Worm (Caenorhabditis elegans) whole organism, L3 larva: ENCODE data around the gene sms-3.

Source experiments
- R02D3.7 ChIP-seq: fragments of 150-350 bp; optimal IDR thresholded peaks from 2 replicates; lab custom pipeline; 2014; ENCODE audit warnings: missing biosample characterization, missing genetic modification characterization
- ZK546.5 ChIP-seq: sonication (generic microtip); optimal IDR thresholded peaks from 2 replicates; lab custom pipeline; 2017; ENCODE audit warnings: missing biosample characterization, missing genetic modification characterization
- aly-2 ChIP-seq: fragments of 150-350 bp; optimal IDR thresholded peaks from 2 replicates; lab custom pipeline; 2014; ENCODE audit warnings: missing biosample characterization, missing genetic modification characterization
- ama-1 ChIP-seq: fragments of 150-350 bp; optimal IDR thresholded peaks from 2 replicates; lab custom pipeline; 2018
- ceh-16 ChIP-seq: sonication (generic microtip); optimal IDR thresholded peaks from 2 replicates; lab custom pipeline; 2017; ENCODE audit warnings: missing biosample characterization, missing genetic modification characterization
- ceh-28 ChIP-seq: fragments of 150-350 bp; optimal IDR thresholded peaks from 2 replicates; lab custom pipeline; 2014; ENCODE audit warnings: missing biosample characterization, missing genetic modification reagents, missing genetic modification characterization
- ceh-82 ChIP-seq: fragments of 150-350 bp; optimal IDR thresholded peaks from 2 replicates; lab custom pipeline; 2014; ENCODE audit warnings: missing biosample characterization, missing genetic modification characterization
- ceh-9 ChIP-seq: sonication (generic microtip); optimal IDR thresholded peaks from 2 replicates; lab custom pipeline; 2018; ENCODE audit warnings: missing biosample characterization, missing genetic modification characterization
- daf-12 ChIP-seq: fragments of 150-350 bp; optimal IDR thresholded peaks from 2 replicates; lab custom pipeline; 2014; ENCODE audit warnings: missing biosample characterization, missing genetic modification reagents, missing genetic modification characterization
- egl-27 ChIP-seq: sonication (generic microtip); optimal IDR thresholded peaks from 4 replicates; lab custom pipeline; 2017; ENCODE audit warnings: missing biosample characterization, missing genetic modification reagents, missing genetic modification characterization
- egl-5 ChIP-seq: fragments of 150-350 bp; optimal IDR thresholded peaks from 2 replicates; lab custom pipeline; 2017; ENCODE audit warnings: missing biosample characterization, missing genetic modification reagents, missing genetic modification characterization, inconsistent platforms
- elt-1 ChIP-seq: fragments of 150-350 bp; optimal IDR thresholded peaks from 2 replicates; lab custom pipeline; 2014; ENCODE audit warnings: missing biosample characterization, missing genetic modification characterization
- elt-2 ChIP-seq: sonication (generic microtip); optimal IDR thresholded peaks from 2 replicates; lab custom pipeline; 2016; ENCODE audit warnings: missing genetic modification reagents, mild to moderate bottlenecking, missing genetic modification characterization, missing compliant biosample characterization
- elt-3 ChIP-seq, 3 experiments: fragments of 150-350 bp in 1 of 3; sonication (generic microtip) in 2 of 3; optimal IDR thresholded peaks; 2 replicates in 2 of 3; 4 replicates in 1 of 3; lab custom pipeline; 2014 to 2017; ENCODE audit warnings: missing biosample characterization in 3 of 3, missing genetic modification characterization in 3 of 3
- eor-1 ChIP-seq, 2 experiments: fragments of 150-350 bp; optimal IDR thresholded peaks; 2 replicates each; lab custom pipeline; 2014 to 2018; ENCODE audit warnings: missing biosample characterization in 2 of 2, missing genetic modification characterization in 2 of 2
- fkh-10 ChIP-seq: sonication (generic microtip); optimal IDR thresholded peaks from 2 replicates; lab custom pipeline; 2017; ENCODE audit warnings: missing biosample characterization, missing genetic modification reagents, missing genetic modification characterization
- fkh-2 ChIP-seq: fragments of 150-350 bp; optimal IDR thresholded peaks from 2 replicates; lab custom pipeline; 2014; ENCODE audit warnings: missing biosample characterization, missing genetic modification reagents, missing genetic modification characterization
- fos-1 ChIP-seq: fragments of 150-350 bp; optimal IDR thresholded peaks from 2 replicates; lab custom pipeline; 2014; ENCODE audit warnings: missing biosample characterization, missing genetic modification characterization
- hmg-11 ChIP-seq: sonication (generic microtip); optimal IDR thresholded peaks from 2 replicates; lab custom pipeline; 2016; ENCODE audit warnings: missing genetic modification characterization, missing compliant biosample characterization
- jun-1 ChIP-seq: fragments of 150-350 bp; optimal IDR thresholded peaks from 2 replicates; lab custom pipeline; 2014; ENCODE audit warnings: missing biosample characterization, missing genetic modification reagents, missing genetic modification characterization
- lin-15B ChIP-seq: fragments of 150-350 bp; optimal IDR thresholded peaks from 2 replicates; lab custom pipeline; 2014; ENCODE audit warnings: missing biosample characterization, missing genetic modification characterization
- lin-39 ChIP-seq: fragments of 150-350 bp; optimal IDR thresholded peaks from 2 replicates; lab custom pipeline; 2018; ENCODE audit warnings: missing biosample characterization, missing genetic modification reagents, missing genetic modification characterization
- lsy-12 ChIP-seq: sonication (generic microtip); optimal IDR thresholded peaks from 2 replicates; lab custom pipeline; 2016; ENCODE audit warnings: mild to moderate bottlenecking, missing genetic modification characterization, missing compliant biosample characterization
- mdl-1 ChIP-seq: fragments of 150-350 bp; optimal IDR thresholded peaks from 2 replicates; lab custom pipeline; 2014; ENCODE audit warnings: missing biosample characterization, missing genetic modification characterization
- mml-1 ChIP-seq: fragments of 150-350 bp; sonication (generic microtip); optimal IDR thresholded peaks from 3 replicates; lab custom pipeline; 2014; ENCODE audit warnings: missing biosample characterization, missing genetic modification characterization
- nfya-1 ChIP-seq: sonication (generic microtip); optimal IDR thresholded peaks from 2 replicates; lab custom pipeline; 2017; ENCODE audit warnings: missing genetic modification characterization, mild to moderate bottlenecking, missing compliant biosample characterization, antibody characterized with exemption, moderate library complexity; ENCODE audit not compliant: insufficient read depth
- nhr-11 ChIP-seq: fragments of 150-350 bp; optimal IDR thresholded peaks from 2 replicates; lab custom pipeline; 2014; ENCODE audit warnings: missing biosample characterization, missing genetic modification characterization
- nhr-12 ChIP-seq: fragments of 150-350 bp; optimal IDR thresholded peaks from 2 replicates; lab custom pipeline; 2014; ENCODE audit warnings: missing biosample characterization, missing genetic modification characterization
- nhr-23 ChIP-seq: fragments of 150-350 bp; optimal IDR thresholded peaks from 2 replicates; lab custom pipeline; 2014; ENCODE audit warnings: missing biosample characterization, missing genetic modification reagents, missing genetic modification characterization
- nhr-237 ChIP-seq: fragments of 150-350 bp; optimal IDR thresholded peaks from 2 replicates; lab custom pipeline; 2014; ENCODE audit warnings: missing biosample characterization, missing genetic modification characterization
- nhr-25 ChIP-seq: sonication (generic microtip); optimal IDR thresholded peaks from 2 replicates; lab custom pipeline; 2017; ENCODE audit warnings: missing biosample characterization, missing genetic modification characterization
- nhr-28 ChIP-seq: fragments of 150-350 bp; optimal IDR thresholded peaks from 2 replicates; lab custom pipeline; 2014; ENCODE audit warnings: missing biosample characterization, missing genetic modification characterization
- nhr-43 ChIP-seq: sonication (generic microtip); optimal IDR thresholded peaks from 2 replicates; lab custom pipeline; 2016; ENCODE audit warnings: mild to moderate bottlenecking, missing genetic modification characterization, missing compliant biosample characterization; ENCODE audit not compliant: poor library complexity, severe bottlenecking
- nhr-67 ChIP-seq: fragments of 150-350 bp; optimal IDR thresholded peaks from 2 replicates; lab custom pipeline; 2014; ENCODE audit warnings: missing biosample characterization, missing genetic modification characterization
- nhr-76 ChIP-seq: fragments of 150-350 bp; sonication (generic microtip); optimal IDR thresholded peaks from 5 replicates; lab custom pipeline; 2014; ENCODE audit warnings: missing biosample characterization, missing genetic modification characterization
- nhr-77 ChIP-seq: fragments of 150-350 bp; optimal IDR thresholded peaks from 2 replicates; lab custom pipeline; 2014; ENCODE audit warnings: missing biosample characterization, missing genetic modification characterization
- pha-4 ChIP-seq: fragments of 150-350 bp; optimal IDR thresholded peaks from 2 replicates; lab custom pipeline; 2014; ENCODE audit warnings: missing biosample characterization, missing genetic modification reagents, missing genetic modification characterization
- pqm-1 ChIP-seq: fragments of 150-350 bp; optimal IDR thresholded peaks from 2 replicates; lab custom pipeline; 2017; ENCODE audit warnings: missing biosample characterization, missing genetic modification characterization, inconsistent platforms
- sea-2 ChIP-seq: fragments of 150-350 bp; sonication (generic microtip); optimal IDR thresholded peaks from 4 replicates; lab custom pipeline; 2014; ENCODE audit warnings: missing biosample characterization, missing genetic modification reagents, missing genetic modification characterization
- skn-1 ChIP-seq: fragments of 150-350 bp; optimal IDR thresholded peaks from 2 replicates; lab custom pipeline; 2014; ENCODE audit warnings: missing biosample characterization, missing genetic modification characterization
- snpc-4 ChIP-seq: fragments of 150-350 bp; optimal IDR thresholded peaks from 2 replicates; lab custom pipeline; 2014; ENCODE audit warnings: missing biosample characterization, missing genetic modification characterization
- tbx-2 ChIP-seq: sonication (generic microtip); optimal IDR thresholded peaks from 2 replicates; lab custom pipeline; 2016; ENCODE audit warnings: mild to moderate bottlenecking, missing genetic modification characterization, missing compliant biosample characterization
- unc-39 ChIP-seq: sonication (generic microtip); optimal IDR thresholded peaks from 4 replicates; lab custom pipeline; 2017; ENCODE audit warnings: missing biosample characterization, missing genetic modification characterization
- unc-62 ChIP-seq: fragments of 150-350 bp; sonication (generic microtip); optimal IDR thresholded peaks from 4 replicates; lab custom pipeline; 2014; ENCODE audit warnings: missing biosample characterization, missing genetic modification reagents, missing genetic modification characterization
- zag-1 ChIP-seq: fragments of 150-350 bp; optimal IDR thresholded peaks from 2 replicates; lab custom pipeline; 2014; ENCODE audit warnings: missing biosample characterization, missing genetic modification characterization
- ztf-11 ChIP-seq: fragments of 150-350 bp; optimal IDR thresholded peaks from 2 replicates; lab custom pipeline; 2014; ENCODE audit warnings: missing biosample characterization, missing genetic modification characterization
- ztf-4 ChIP-seq: fragments of 150-350 bp; optimal IDR thresholded peaks from 2 replicates; lab custom pipeline; 2014; ENCODE audit warnings: missing biosample characterization, missing genetic modification characterization

sms-3 gene

DNA sequence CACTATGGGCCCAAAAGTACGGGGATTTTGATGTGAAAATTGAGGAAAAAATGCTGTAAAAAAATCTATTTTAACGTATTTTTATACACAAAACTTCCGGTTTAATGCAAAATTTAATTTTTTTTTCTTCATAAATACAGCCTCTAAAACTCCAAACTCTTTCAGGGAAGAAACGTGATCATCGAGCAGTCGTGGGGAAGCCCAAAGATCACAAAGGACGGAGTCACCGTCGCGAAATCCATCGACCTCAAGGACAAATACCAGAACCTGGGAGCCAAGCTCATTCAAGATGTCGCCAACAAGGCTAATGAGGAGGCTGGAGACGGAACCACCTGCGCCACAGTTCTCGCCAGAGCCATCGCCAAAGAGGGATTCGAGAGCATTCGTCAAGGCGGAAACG lies 18.9 kb upstream of the sms-3 start:
- TF ChIP-seq lin-15B (no peak), nfya-1 (tag; lab: Kevin White, UChicago) (no peak), snpc-4 (tag; lab: Kevin White, UChicago) (no peak), ceh-9 (tag; lab: Kevin White, UChicago) (no peak), nhr-23 (tag; lab: Kevin White, UChicago) (no peak), fkh-10 (GFP tag; lab: Kevin White, UChicago) (no peak), nhr-12 (tag; lab: Kevin White, UChicago) (no peak), sea-2 (GFP tag; lab: Kevin White, UChicago) (no peak), hmg-11 (tag; lab: Kevin White, UChicago) (no peak), ceh-16 (tag; lab: Kevin White, UChicago) (no peak), ceh-28 (tag; lab: Kevin White, UChicago) (no peak), nhr-11 (tag; lab: Kevin White, UChicago) (no peak), elt-2 (no peak), lsy-12 (tag; lab: Kevin White, UChicago) (no peak), nhr-237 (tag; lab: Kevin White, UChicago) (no peak)

- TF ChIP-seq lin-15B (no peak), ama-1 (lab: Kevin White, UChicago) (no peak), pha-4 (tag; lab: Kevin White, UChicago) (no peak), nhr-23 (tag; lab: Kevin White, UChicago) (no peak), elt-1 (tag; lab: Kevin White, UChicago) (no peak), mml-1 (tag; lab: Kevin White, UChicago) (no peak)
These were observed 18.5 kb upstream of the sms-3 start, which contains the start of gene hsp-60 for ce11 chrIII:1619442-1619841. hsp-60 (plus strand) TSS chrIII:1619742.

ce11 chrIII:1618915-1619314 lies 18.0 kb upstream of the sms-3 start, which contains the start of gene Y22D7AL.10:
Y22D7AL.10 (minus strand) TSS chrIII:1618929.
- TF ChIP-seq nhr-237 (tag; lab: Kevin White, UChicago): no peak
- peak; percentile 99 for TF ChIP-seq lin-15B
- peak; percentile 95 for TF ChIP-seq ceh-28 (tag; lab: Kevin White, UChicago)
- peak; percentile 97 for TF ChIP-seq nhr-23 (tag; lab: Kevin White, UChicago)
- peak; percentile 86 for TF ChIP-seq ceh-82 (tag; lab: Kevin White, UChicago)
- peak; percentile 99 for TF ChIP-seq nhr-43 (tag; lab: Kevin White, UChicago)
- TF ChIP-seq ztf-11 (tag; lab: Kevin White, UChicago): no peak
- peak; percentile 83 for TF ChIP-seq unc-62 (GFP tag; lab: Kevin White, UChicago)
- no peak for TF ChIP-seq unc-39 (tag; lab: Kevin White, UChicago)
- peak; percentile 96 for TF ChIP-seq tbx-2 (tag; lab: Kevin White, UChicago)
- TF ChIP-seq lin-39 (tag; lab: Kevin White, UChicago): peak; percentile 98
- TF ChIP-seq R02D3.7 (tag; lab: Kevin White, UChicago): peak; percentile 89
- no peak for TF ChIP-seq nhr-28 (tag; lab: Kevin White, UChicago)
- peak; percentile 100 for TF ChIP-seq nfya-1 (tag; lab: Kevin White, UChicago)
- TF ChIP-seq zag-1 (tag; lab: Kevin White, UChicago): peak; percentile 86
- peak; percentile 96 for TF ChIP-seq fkh-10 (GFP tag; lab: Kevin White, UChicago)
- TF ChIP-seq snpc-4 (tag; lab: Kevin White, UChicago): peak; percentile 79
- TF ChIP-seq aly-2: peak; percentile 90
- peak in 1 of 2 experiments; percentile 47 for TF ChIP-seq eor-1 (tag; optimal IDR thresholded peaks at IDR 0.05; lab: Kevin White, UChicago)
- peak; percentile 94 for TF ChIP-seq nhr-25 (tag; lab: Kevin White, UChicago)
- no peak for TF ChIP-seq mml-1 (tag; lab: Kevin White, UChicago)
- TF ChIP-seq mdl-1 (tag; lab: Kevin White, UChicago): peak; percentile 54
- TF ChIP-seq nhr-67 (tag; lab: Kevin White, UChicago): peak; percentile 62
- TF ChIP-seq nhr-77: peak; percentile 81
- TF ChIP-seq ztf-4: peak; percentile 82
- peak; percentile 78 for TF ChIP-seq nhr-76 (tag; lab: Kevin White, UChicago)
- TF ChIP-seq egl-5 (tag; lab: Kevin White, UChicago): peak; percentile 93
- TF ChIP-seq nhr-11 (tag; lab: Kevin White, UChicago): peak; percentile 83
- TF ChIP-seq jun-1 (tag; lab: Kevin White, UChicago): peak; percentile 96
- no peak for TF ChIP-seq sea-2 (GFP tag; lab: Kevin White, UChicago)
- TF ChIP-seq pqm-1 (tag; lab: Kevin White, UChicago): peak; percentile 66
- peak; percentile 55 for TF ChIP-seq egl-27
- TF ChIP-seq fkh-2: peak; percentile 77
- peak; percentile 95 for TF ChIP-seq hmg-11 (tag; lab: Kevin White, UChicago)
- peak; percentile 68 for TF ChIP-seq ZK546.5 (tag; lab: Kevin White, UChicago)
- peak; percentile 99 for TF ChIP-seq lsy-12 (tag; lab: Kevin White, UChicago)
- TF ChIP-seq ceh-16 (tag; lab: Kevin White, UChicago): peak; percentile 64
- peak in 2 of 3 experiments; percentile 4 to 47 for TF ChIP-seq elt-3 (tag; optimal IDR thresholded peaks at IDR 0.05; lab: Kevin White, UChicago)
- peak; percentile 49 for TF ChIP-seq fos-1 (tag; lab: Kevin White, UChicago)
- no peak for TF ChIP-seq nhr-12 (tag; lab: Kevin White, UChicago)
- peak; percentile 88 for TF ChIP-seq elt-2
- peak; percentile 94 for TF ChIP-seq pha-4 (tag; lab: Kevin White, UChicago)
- peak; percentile 54 for TF ChIP-seq daf-12 (tag; lab: Kevin White, UChicago)
- peak; percentile 94 for TF ChIP-seq skn-1 (tag; lab: Kevin White, UChicago)
- TF ChIP-seq elt-1 (tag; lab: Kevin White, UChicago): peak; percentile 71
